Fruit fly (Drosophila melanogaster): Measurements from ENCODE around the gene BI-1.
A peak's percentile ranks its signal among the peaks of the same experiment; 100 is the strongest.

Gene BI-1

dm6 chr3L:8340264-8341095 lies 31.7 kb upstream of the BI-1 start, which contains the start of the genes Prim1 and CG7083 (continued):
- TF ChIP-seq Dfd (GFP tag; optimal IDR thresholded peaks at IDR 0.05) = no peak
- TF ChIP-seq prd (optimal IDR thresholded peaks at IDR 0.05) = no peak
- peak; percentile 59 for TF ChIP-seq prd (GFP tag; IDR thresholded peaks at IDR 0.05)
- peak; percentile 35 for TF ChIP-seq crc (GFP tag; optimal IDR thresholded peaks at IDR 0.05)
- TF ChIP-seq fd64A (GFP tag; optimal IDR thresholded peaks at IDR 0.05) = no peak
- peak; percentile 67 for TF ChIP-seq MBD-R2 (GFP tag; IDR thresholded peaks at IDR 0.05)
- peak; percentile 71 for TF ChIP-seq CoRest (tag; optimal IDR thresholded peaks at IDR 0.05)
- peak; percentile 54 for TF ChIP-seq CG10654 (GFP tag; optimal IDR thresholded peaks at IDR 0.05)
- peak; percentile 35 for TF ChIP-seq exex (tag; optimal IDR thresholded peaks at IDR 0.05)
- peak; percentile 30 for TF ChIP-seq Vsx1 (GFP tag; optimal IDR thresholded peaks at IDR 0.05)
- peak; percentile 12 for TF ChIP-seq Elba2 (GFP tag; optimal IDR thresholded peaks at IDR 0.05)
- 0 out of 2 replicates have a peak, but pooled peaks have one; percentile 19 for TF ChIP-seq ttk (GFP tag; IDR thresholded peaks at IDR 0.05)
- TF ChIP-seq CTCF (GFP tag; optimal IDR thresholded peaks at IDR 0.05) = peak; percentile 40
- TF ChIP-seq croc (GFP tag; conservative IDR thresholded peaks at IDR 0.05) = no peak
- TF ChIP-seq bsh (GFP tag; optimal IDR thresholded peaks at IDR 0.05) = peak in 1 of 2 experiments; percentile 54
- peak; percentile 81 for TF ChIP-seq chn (GFP tag; optimal IDR thresholded peaks at IDR 0.05)
- no peak for TF ChIP-seq kay (GFP tag; optimal IDR thresholded peaks at IDR 0.05)
- TF ChIP-seq CG1832 (GFP tag; optimal IDR thresholded peaks at IDR 0.05) = no peak
- TF ChIP-seq CG1529 (GFP tag; optimal IDR thresholded peaks at IDR 0.05) = peak; percentile 46
- 0 out of 2 replicates have a peak, but pooled peaks have one; percentile 41 for TF ChIP-seq ranshi (GFP tag; IDR thresholded peaks at IDR 0.05)
- no peak for TF ChIP-seq CG32772 (GFP tag; IDR thresholded peaks at IDR 0.05)
- TF ChIP-seq CG7271 (tag; optimal IDR thresholded peaks at IDR 0.05) = peak; percentile 31
- no peak for TF ChIP-seq Tbp (GFP tag; optimal IDR thresholded peaks at IDR 0.05)
- no peak for TF ChIP-seq CG2889 (GFP tag; IDR thresholded peaks at IDR 0.05)
- peak; percentile 73 for TF ChIP-seq lilli (GFP tag; optimal IDR thresholded peaks at IDR 0.05)
- peak; percentile 60 for TF ChIP-seq CG17385 (GFP tag; optimal IDR thresholded peaks at IDR 0.05)
- peak; percentile 32 for TF ChIP-seq fu2 (GFP tag; optimal IDR thresholded peaks at IDR 0.05)
- no peak for TF ChIP-seq CG3407 (GFP tag; optimal IDR thresholded peaks at IDR 0.05)
- TF ChIP-seq bigmax (GFP tag; optimal IDR thresholded peaks at IDR 0.05) = no peak
- peak; percentile 64 for TF ChIP-seq jumu (GFP tag; optimal IDR thresholded peaks at IDR 0.05)
- TF ChIP-seq dm (GFP tag; optimal IDR thresholded peaks at IDR 0.05) = peak; percentile 43
- TF ChIP-seq CG12391 (tag; optimal IDR thresholded peaks at IDR 0.05) = peak; percentile 74
- no peak for TF ChIP-seq Gsc (GFP tag; IDR thresholded peaks at IDR 0.05)
- peak; percentile 65 for TF ChIP-seq stwl (tag; optimal IDR thresholded peaks at IDR 0.05)
- TF ChIP-seq sima (GFP tag; optimal IDR thresholded peaks at IDR 0.05) = no peak
- no peak for TF ChIP-seq CrebB (tag; optimal IDR thresholded peaks at IDR 0.05)
- no peak for TF ChIP-seq Lpt (GFP tag; optimal IDR thresholded peaks at IDR 0.05)
- TF ChIP-seq dmrt99B (tag; optimal IDR thresholded peaks at IDR 0.05) = no peak
- TF ChIP-seq run (tag; optimal IDR thresholded peaks at IDR 0.05) = no peak
- TF ChIP-seq so (GFP tag; IDR thresholded peaks at IDR 0.05) = no peak
- TF ChIP-seq CG30403 (GFP tag; optimal IDR thresholded peaks at IDR 0.05) = peak; percentile 68
- peak; percentile 1 for TF ChIP-seq Atf3 (GFP tag; optimal IDR thresholded peaks at IDR 0.05)
- peak; percentile 93 to 97 for TF ChIP-seq crp (GFP tag; optimal IDR thresholded peaks at IDR 0.05)
- 0 out of 3 replicates have a peak, but pooled peaks have one; percentile 35 for TF ChIP-seq ken (GFP tag; IDR thresholded peaks at IDR 0.05)
- no peak for TF ChIP-seq HLHmδ (GFP tag; optimal IDR thresholded peaks at IDR 0.05)
- TF ChIP-seq dan (GFP tag; IDR thresholded peaks at IDR 0.05) = no peak
- TF ChIP-seq CG2129 (GFP tag; IDR thresholded peaks at IDR 0.05; ENCODE audit: partially characterized antibody) = no peak
- TF ChIP-seq sd (tag; optimal IDR thresholded peaks at IDR 0.05) = peak; percentile 99
- peak; percentile 71 for TF ChIP-seq gem (tag; optimal IDR thresholded peaks at IDR 0.05)
- TF ChIP-seq Trl (optimal IDR thresholded peaks at IDR 0.05) = no peak
- peak; percentile 65 for TF ChIP-seq Trl (GFP tag; optimal IDR thresholded peaks at IDR 0.05)
